In the genomic region with DNA sequence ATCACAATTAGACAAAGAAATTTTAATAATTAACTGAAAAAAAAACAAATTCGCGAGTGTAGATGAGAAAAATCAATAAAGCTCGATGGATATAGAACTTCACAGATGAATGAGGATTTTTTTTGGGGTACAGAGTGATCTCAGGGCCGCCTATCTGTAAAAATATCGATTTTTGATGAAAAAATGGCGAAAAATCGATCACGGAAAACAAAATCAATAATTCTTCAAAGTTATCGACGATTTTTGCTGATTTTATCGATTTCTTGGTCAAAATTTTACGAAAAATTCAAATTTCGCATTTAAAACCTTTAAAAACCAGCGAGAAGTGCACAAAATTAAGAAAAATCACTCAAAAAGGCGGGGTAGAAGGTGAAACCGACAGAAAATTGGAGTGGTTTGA, we compare ENCODE assay signal across 3 worm cellular contexts.
A peak's percentile ranks its signal among the peaks of the same experiment; 100 is the strongest.
TF ChIP-seq lines count a peak whose summit lies in the region.

No protein-coding gene starts in this region.

TF ChIP-seq in whole organism, L3 larva, 47 proteins besides CTCF, POLR2A, EP300 and RAD21:
- TF ChIP-seq nhr-28 (tag; optimal IDR thresholded peaks at IDR 0.05; lab: Kevin White, UChicago) (no peak), ZK546.5 (tag; optimal IDR thresholded peaks at IDR 0.05; lab: Kevin White, UChicago) (no peak), ceh-9 (tag; optimal IDR thresholded peaks at IDR 0.05; lab: Kevin White, UChicago) (no peak), lsy-12 (tag; optimal IDR thresholded peaks at IDR 0.05; lab: Kevin White, UChicago) (no peak), ceh-28 (tag; optimal IDR thresholded peaks at IDR 0.05; lab: Kevin White, UChicago) (peak; percentile 63)

TF ChIP-seq in whole organism, L4 larva, 104 proteins besides CTCF, POLR2A, EP300 and RAD21:
- peak; percentile 70 for TF ChIP-seq ceh-28 (tag; optimal IDR thresholded peaks at IDR 0.05; lab: Kevin White, UChicago)
- TF ChIP-seq pha-4 (GFP tag; IDR thresholded peaks at IDR 0.05; lab: Robert Waterston, UW) = no peak
- TF ChIP-seq pha-4 (tag; optimal IDR thresholded peaks at IDR 0.05; lab: Kevin White, UChicago) = no peak
- no peak for TF ChIP-seq lin-39 (tag; optimal IDR thresholded peaks at IDR 0.05; lab: Kevin White, UChicago)
- peak; percentile 22 for TF ChIP-seq aha-1 (tag; lab: Kevin White, UChicago)

TF ChIP-seq in whole organism, midembryonic, 9 proteins besides CTCF, POLR2A, EP300 and RAD21:
- TF ChIP-seq flt-1 (GFP tag; IDR thresholded peaks at IDR 0.05; lab: Robert Waterston, UW) = no peak
- TF ChIP-seq T22C8.4 (GFP tag; IDR thresholded peaks at IDR 0.05; lab: Robert Waterston, UW) = peak; percentile 56
